Worm (Caenorhabditis elegans) whole organism, L3 larva: ENCODE measurements around the gene oac-29.

Experiments
- R02D3.7 ChIP-seq: fragments of 150-350 bp; optimal IDR thresholded peaks from 2 replicates; lab custom pipeline; 2014; ENCODE audit warnings: missing biosample characterization, missing genetic modification characterization
- ama-1 ChIP-seq: fragments of 150-350 bp; optimal IDR thresholded peaks from 2 replicates; lab custom pipeline; 2018
- ceh-16 ChIP-seq: sonication (generic microtip); optimal IDR thresholded peaks from 2 replicates; lab custom pipeline; 2017; ENCODE audit warnings: missing biosample characterization, missing genetic modification characterization
- ceh-28 ChIP-seq: fragments of 150-350 bp; optimal IDR thresholded peaks from 2 replicates; lab custom pipeline; 2014; ENCODE audit warnings: missing biosample characterization, missing genetic modification reagents, missing genetic modification characterization
- egl-27 ChIP-seq: sonication (generic microtip); optimal IDR thresholded peaks from 4 replicates; lab custom pipeline; 2017; ENCODE audit warnings: missing biosample characterization, missing genetic modification reagents, missing genetic modification characterization
- egl-5 ChIP-seq: fragments of 150-350 bp; optimal IDR thresholded peaks from 2 replicates; lab custom pipeline; 2017; ENCODE audit warnings: missing biosample characterization, missing genetic modification reagents, missing genetic modification characterization, inconsistent platforms
- elt-1 ChIP-seq: fragments of 150-350 bp; optimal IDR thresholded peaks from 2 replicates; lab custom pipeline; 2014; ENCODE audit warnings: missing biosample characterization, missing genetic modification characterization
- elt-2 ChIP-seq: sonication (generic microtip); optimal IDR thresholded peaks from 2 replicates; lab custom pipeline; 2016; ENCODE audit warnings: missing genetic modification reagents, mild to moderate bottlenecking, missing genetic modification characterization, missing compliant biosample characterization
- elt-3 ChIP-seq, 3 experiments: fragments of 150-350 bp in 1 of 3; sonication (generic microtip) in 2 of 3; optimal IDR thresholded peaks; 2 replicates in 2 of 3; 4 replicates in 1 of 3; lab custom pipeline; 2014 to 2017; ENCODE audit warnings: missing biosample characterization in 3 of 3, missing genetic modification characterization in 3 of 3
- fkh-10 ChIP-seq: sonication (generic microtip); optimal IDR thresholded peaks from 2 replicates; lab custom pipeline; 2017; ENCODE audit warnings: missing biosample characterization, missing genetic modification reagents, missing genetic modification characterization
- fos-1 ChIP-seq: fragments of 150-350 bp; optimal IDR thresholded peaks from 2 replicates; lab custom pipeline; 2014; ENCODE audit warnings: missing biosample characterization, missing genetic modification characterization
- jun-1 ChIP-seq: fragments of 150-350 bp; optimal IDR thresholded peaks from 2 replicates; lab custom pipeline; 2014; ENCODE audit warnings: missing biosample characterization, missing genetic modification reagents, missing genetic modification characterization
- lin-15B ChIP-seq: fragments of 150-350 bp; optimal IDR thresholded peaks from 2 replicates; lab custom pipeline; 2014; ENCODE audit warnings: missing biosample characterization, missing genetic modification characterization
- lin-39 ChIP-seq: fragments of 150-350 bp; optimal IDR thresholded peaks from 2 replicates; lab custom pipeline; 2018; ENCODE audit warnings: missing biosample characterization, missing genetic modification reagents, missing genetic modification characterization
- mdl-1 ChIP-seq: fragments of 150-350 bp; optimal IDR thresholded peaks from 2 replicates; lab custom pipeline; 2014; ENCODE audit warnings: missing biosample characterization, missing genetic modification characterization
- nfya-1 ChIP-seq: sonication (generic microtip); optimal IDR thresholded peaks from 2 replicates; lab custom pipeline; 2017; ENCODE audit warnings: missing genetic modification characterization, mild to moderate bottlenecking, missing compliant biosample characterization, antibody characterized with exemption, moderate library complexity; ENCODE audit not compliant: insufficient read depth
- nhr-12 ChIP-seq: fragments of 150-350 bp; optimal IDR thresholded peaks from 2 replicates; lab custom pipeline; 2014; ENCODE audit warnings: missing biosample characterization, missing genetic modification characterization
- nhr-28 ChIP-seq: fragments of 150-350 bp; optimal IDR thresholded peaks from 2 replicates; lab custom pipeline; 2014; ENCODE audit warnings: missing biosample characterization, missing genetic modification characterization
- nhr-43 ChIP-seq: sonication (generic microtip); optimal IDR thresholded peaks from 2 replicates; lab custom pipeline; 2016; ENCODE audit warnings: mild to moderate bottlenecking, missing genetic modification characterization, missing compliant biosample characterization; ENCODE audit not compliant: poor library complexity, severe bottlenecking
- nhr-76 ChIP-seq: fragments of 150-350 bp; sonication (generic microtip); optimal IDR thresholded peaks from 5 replicates; lab custom pipeline; 2014; ENCODE audit warnings: missing biosample characterization, missing genetic modification characterization
- nhr-77 ChIP-seq: fragments of 150-350 bp; optimal IDR thresholded peaks from 2 replicates; lab custom pipeline; 2014; ENCODE audit warnings: missing biosample characterization, missing genetic modification characterization
- pha-4 ChIP-seq: fragments of 150-350 bp; optimal IDR thresholded peaks from 2 replicates; lab custom pipeline; 2014; ENCODE audit warnings: missing biosample characterization, missing genetic modification reagents, missing genetic modification characterization
- pqm-1 ChIP-seq: fragments of 150-350 bp; optimal IDR thresholded peaks from 2 replicates; lab custom pipeline; 2017; ENCODE audit warnings: missing biosample characterization, missing genetic modification characterization, inconsistent platforms
- unc-39 ChIP-seq: sonication (generic microtip); optimal IDR thresholded peaks from 4 replicates; lab custom pipeline; 2017; ENCODE audit warnings: missing biosample characterization, missing genetic modification characterization
- unc-62 ChIP-seq: fragments of 150-350 bp; sonication (generic microtip); optimal IDR thresholded peaks from 4 replicates; lab custom pipeline; 2014; ENCODE audit warnings: missing biosample characterization, missing genetic modification reagents, missing genetic modification characterization
- zag-1 ChIP-seq: fragments of 150-350 bp; optimal IDR thresholded peaks from 2 replicates; lab custom pipeline; 2014; ENCODE audit warnings: missing biosample characterization, missing genetic modification characterization
- ztf-11 ChIP-seq: fragments of 150-350 bp; optimal IDR thresholded peaks from 2 replicates; lab custom pipeline; 2014; ENCODE audit warnings: missing biosample characterization, missing genetic modification characterization
- ztf-4 ChIP-seq: fragments of 150-350 bp; optimal IDR thresholded peaks from 2 replicates; lab custom pipeline; 2014; ENCODE audit warnings: missing biosample characterization, missing genetic modification characterization

oac-29 gene

DNA sequence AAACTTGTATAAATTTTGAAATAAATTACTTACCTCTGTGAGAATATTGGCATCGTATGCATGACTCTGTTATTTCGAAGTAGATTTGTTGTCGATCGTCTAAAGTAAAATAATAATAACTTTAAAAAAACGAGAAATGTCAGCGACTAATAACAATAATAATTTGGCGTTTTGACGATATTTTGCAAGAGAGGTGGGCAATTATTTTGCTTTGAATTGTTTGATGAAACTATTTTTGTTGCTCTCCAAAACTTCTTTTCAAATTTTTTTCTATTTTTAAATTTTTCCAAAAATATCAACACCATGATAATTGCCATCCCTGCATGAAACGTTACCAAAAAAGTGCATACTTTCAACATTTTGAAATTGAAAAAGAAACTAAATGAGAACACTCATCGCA, 36.3 kb downstream of the oac-29 start, which contains the start of gene F41E6.7:
Gene F41E6.7, minus strand, starts transcription at position 101 of the 400 bp plus-strand sequence.
- no peak for TF ChIP-seq jun-1 (tag; lab: Kevin White, UChicago)
- no peak for TF ChIP-seq ceh-28 (tag; lab: Kevin White, UChicago)
- TF ChIP-seq, all 47 proteins: peak for 0

DNA sequence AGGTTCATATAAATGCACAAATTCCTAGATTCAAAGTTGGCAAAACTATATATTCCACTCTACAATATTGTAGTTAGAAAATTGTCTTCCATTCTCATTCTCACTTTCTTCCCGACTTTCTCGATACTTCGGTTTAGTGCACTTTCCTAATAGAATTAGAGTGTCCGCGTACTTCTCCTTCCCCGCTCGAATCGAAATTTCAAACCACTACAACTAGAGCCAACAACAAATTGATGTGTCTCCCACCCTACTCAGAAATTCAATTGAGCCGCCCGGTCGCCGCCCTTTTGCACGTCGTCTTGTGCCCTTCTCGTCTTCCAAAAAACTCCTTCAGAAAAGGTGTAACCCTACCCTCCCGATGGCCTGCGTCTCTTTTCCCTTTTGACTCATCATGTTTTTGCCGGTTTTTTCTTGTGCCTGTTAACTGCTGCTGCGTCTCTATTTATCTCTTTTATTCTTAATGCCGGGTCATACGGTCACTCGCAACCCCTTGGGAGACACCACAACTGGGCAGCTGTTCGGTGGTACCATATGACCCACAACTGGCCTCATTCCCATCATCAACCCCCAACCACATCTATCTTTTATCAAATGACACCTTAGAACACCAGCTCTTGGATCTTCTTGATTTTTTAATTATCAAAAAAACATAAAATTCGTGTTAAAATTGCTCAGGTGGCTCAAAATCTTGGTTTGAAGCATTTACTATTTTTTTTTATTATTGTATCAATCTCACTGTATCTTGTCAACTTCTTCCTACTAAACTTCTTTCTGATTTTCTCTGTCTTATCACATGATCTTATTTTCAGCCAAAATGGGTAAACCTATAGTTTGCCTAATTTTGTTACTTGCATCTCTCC, 41.1 kb downstream of the oac-29 start, which contains the start of gene tag-196:
Gene tag-196, plus strand, starts transcription at position 810 of the 860 bp plus-strand sequence.
- TF ChIP-seq egl-5 (tag; lab: Kevin White, UChicago) (peak; percentile 48), jun-1 (tag; lab: Kevin White, UChicago) (no peak), egl-27 (tag; lab: Kevin White, UChicago) (no peak), lin-39 (tag; lab: Kevin White, UChicago) (peak; percentile 32), ceh-16 (no peak), nfya-1 (peak; percentile 24), mdl-1 (tag; lab: Kevin White, UChicago) (no peak), zag-1 (tag; lab: Kevin White, UChicago) (no peak)

DNA sequence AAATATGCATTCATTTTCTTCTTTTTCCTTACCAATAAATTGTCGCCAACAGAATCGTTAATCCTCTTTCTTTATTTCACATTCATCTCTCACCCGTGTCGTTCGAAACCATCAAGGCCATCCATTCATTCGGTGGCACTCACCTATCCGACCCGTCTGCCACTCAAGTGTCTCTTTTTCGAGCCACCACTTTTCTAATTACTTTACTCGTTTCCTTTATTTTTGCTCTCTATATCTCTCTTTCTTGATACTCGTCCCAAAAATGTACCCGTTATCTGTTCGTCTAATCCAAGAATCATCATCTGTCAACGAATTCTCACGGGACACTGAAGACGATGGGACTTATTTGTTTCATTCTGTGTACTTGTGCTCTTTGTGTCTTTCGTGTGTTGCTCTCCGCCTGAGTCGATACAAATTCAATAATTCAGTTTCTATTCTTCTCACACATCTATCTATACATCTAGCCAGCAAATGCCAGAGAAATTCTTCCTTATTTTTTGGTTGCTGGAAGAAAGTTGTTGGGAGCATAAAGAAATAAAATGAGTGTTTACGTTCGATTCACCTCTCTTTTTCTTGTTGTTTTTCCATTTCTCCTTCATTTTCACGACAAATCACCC, 42.7 kb downstream of the oac-29 start:
- TF ChIP-seq pha-4 (tag; lab: Kevin White, UChicago) (no peak), egl-5 (tag; lab: Kevin White, UChicago) (peak; percentile 13), unc-39 (no peak), ztf-4 (tag; lab: Kevin White, UChicago) (no peak), elt-1 (peak; percentile 58), fkh-10 (GFP tag; lab: Kevin White, UChicago) (peak; percentile 13), unc-62 (GFP tag; lab: Kevin White, UChicago) (peak; percentile 53)
- TF ChIP-seq, all 47 proteins: peak for 4

DNA sequence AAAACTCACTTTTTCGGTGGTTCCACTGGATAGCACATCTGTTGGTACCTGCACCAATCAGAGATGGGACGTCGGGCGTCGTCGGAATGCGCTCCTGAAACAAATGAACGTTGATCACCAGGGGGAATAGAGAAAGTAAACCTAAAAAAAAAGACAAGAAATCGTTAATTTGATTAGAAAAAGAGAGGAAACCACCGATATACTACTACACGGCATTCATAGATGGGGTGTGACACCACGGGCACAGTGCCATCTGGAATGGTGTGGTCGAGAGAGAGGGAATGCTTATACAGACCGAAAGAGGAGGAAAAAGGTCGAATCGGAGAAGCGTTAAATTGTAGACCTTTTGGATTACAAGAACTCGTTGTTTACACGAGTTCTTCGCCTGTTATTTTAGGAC, 47.4 kb downstream of the oac-29 start, which contains the start of gene C10B5.3:
Gene C10B5.3, minus strand, starts transcription at position 101 of the 400 bp plus-strand sequence.
- TF ChIP-seq lin-15B (tag; lab: Kevin White, UChicago) (no peak), nhr-76 (no peak), mdl-1 (tag; lab: Kevin White, UChicago) (no peak), R02D3.7 (tag; lab: Kevin White, UChicago) (no peak), lin-39 (tag; lab: Kevin White, UChicago) (no peak), elt-2 (tag; lab: Kevin White, UChicago) (no peak), unc-39 (no peak)

DNA sequence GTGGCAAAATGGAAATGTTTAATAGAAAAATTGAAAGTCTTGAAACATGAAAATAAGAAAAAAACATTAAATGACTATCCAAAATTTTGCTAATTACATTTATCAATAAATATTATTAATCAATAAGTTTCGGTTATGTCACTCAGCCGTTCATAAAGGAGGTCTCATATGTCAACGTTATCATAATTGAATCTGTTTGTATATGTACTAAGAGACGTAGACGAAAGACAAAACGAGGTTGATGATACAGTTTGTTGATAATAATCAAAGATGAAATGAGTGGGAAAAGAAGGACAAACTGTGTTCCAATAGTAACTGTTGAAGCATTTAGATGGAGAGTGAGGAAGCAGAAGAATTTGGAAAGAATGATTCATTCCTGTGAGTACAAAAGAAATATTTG, 48.6 kb downstream of the oac-29 start:
- TF ChIP-seq ztf-11 (tag; lab: Kevin White, UChicago) (no peak), elt-3 (tag; optimal IDR thresholded peaks at IDR 0.05; lab: Kevin White, UChicago) (no peak), pha-4 (tag; lab: Kevin White, UChicago) (peak; percentile 72), pqm-1 (tag; lab: Kevin White, UChicago) (peak; percentile 4), elt-2 (tag; lab: Kevin White, UChicago) (peak; percentile 67)

DNA sequence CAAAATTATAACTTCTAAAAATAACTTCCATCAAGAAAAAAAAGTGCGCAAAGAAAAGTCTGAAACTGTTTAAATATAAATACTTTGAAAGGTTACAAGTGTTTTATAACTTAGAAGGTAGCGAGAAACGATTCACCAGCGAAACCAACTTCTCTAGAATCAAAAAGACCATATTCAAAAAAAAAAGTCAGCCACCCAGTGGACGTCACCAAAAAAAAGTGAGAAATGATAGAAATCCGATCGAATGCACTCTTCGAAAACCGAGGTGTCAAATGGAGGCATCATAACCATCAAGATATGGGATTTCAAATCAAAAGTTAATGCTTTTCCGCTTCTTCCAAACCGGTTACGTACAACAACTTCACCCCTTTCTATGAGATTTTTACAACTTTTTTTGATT, 49.0 kb downstream of the oac-29 start:
- TF ChIP-seq unc-39, result no peak
- TF ChIP-seq nhr-28 (tag; lab: Kevin White, UChicago), result no peak
- TF ChIP-seq fos-1 (tag; lab: Kevin White, UChicago), result no peak
- TF ChIP-seq ama-1 (lab: Kevin White, UChicago), result no peak
- TF ChIP-seq nhr-43 (tag; lab: Kevin White, UChicago), result no peak
- no peak for TF ChIP-seq nhr-77 (tag; lab: Kevin White, UChicago)
- TF ChIP-seq elt-3 (tag; optimal IDR thresholded peaks at IDR 0.05; lab: Kevin White, UChicago), result no peak
- no peak for TF ChIP-seq nhr-12
